Worm (Caenorhabditis elegans) whole organism, L4 larva: ENCODE results near the gene nhr-196.

Experiments
- ZK546.5 ChIP-seq, 2 experiments: sonication (generic microtip); optimal IDR thresholded peaks; 2 replicates each; lab custom pipeline; 2017; ENCODE audit warnings: missing biosample characterization in 2 of 2, missing genetic modification characterization in 2 of 2
- daf-12 ChIP-seq: fragments of 150-350 bp; optimal IDR thresholded peaks from 2 replicates; lab custom pipeline; 2014; ENCODE audit warnings: missing biosample characterization, missing genetic modification reagents, missing genetic modification characterization
- dpl-1 ChIP-seq: fragments of 150-350 bp; optimal IDR thresholded peaks from 2 replicates; lab custom pipeline; 2014; ENCODE audit warnings: missing biosample characterization, missing genetic modification reagents, missing genetic modification characterization
- lsy-2 ChIP-seq, 2 experiments: fragments of 150-350 bp in 1 of 2; sonication (generic microtip) in 1 of 2; optimal IDR thresholded peaks; 2 replicates each; lab custom pipeline; 2014 to 2017; ENCODE audit warnings: missing biosample characterization in 2 of 2, missing genetic modification characterization in 2 of 2
- nhr-11 ChIP-seq: fragments of 150-350 bp; optimal IDR thresholded peaks from 2 replicates; lab custom pipeline; 2014; ENCODE audit warnings: missing biosample characterization, missing genetic modification characterization
- nhr-28 ChIP-seq: fragments of 150-350 bp; optimal IDR thresholded peaks from 2 replicates; lab custom pipeline; 2014; ENCODE audit warnings: missing biosample characterization, missing genetic modification characterization

DNA sequence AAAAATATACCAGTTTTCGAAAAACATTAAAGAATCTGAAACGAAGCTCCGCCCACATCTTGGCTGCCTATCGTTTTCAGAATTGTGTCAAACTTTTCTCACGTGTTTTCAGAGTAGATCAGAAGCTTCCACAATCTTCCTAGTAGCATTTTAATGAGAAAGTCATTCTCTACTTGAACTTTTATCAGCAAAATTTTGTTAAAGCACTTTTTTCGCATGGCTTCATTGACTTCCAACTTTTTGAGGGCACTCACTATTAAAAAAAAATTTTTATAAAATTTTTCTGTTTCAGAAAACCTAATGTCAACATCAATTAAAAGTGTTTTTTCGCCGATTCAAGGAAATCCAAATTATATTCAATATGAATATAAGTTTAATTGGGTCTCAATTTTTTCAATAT is 35.3 kb upstream of the nhr-196 start, which contains the start of gene sru-42:
- TF ChIP-seq ZK546.5 (tag; optimal IDR thresholded peaks at IDR 0.05; lab: Kevin White, UChicago) (no peak), nhr-28 (tag; lab: Kevin White, UChicago) (no peak), nhr-11 (no peak), lsy-2 (tag; optimal IDR thresholded peaks at IDR 0.05; lab: Kevin White, UChicago) (no peak), dpl-1 (no peak), daf-12 (tag; lab: Kevin White, UChicago) (no peak)
